Worm (Caenorhabditis elegans) whole organism, mixed stage, embryonic: Measurements from ENCODE around the gene str-227.

Source experiments
- ces-1 ChIP-seq: fragments of 150-350 bp; optimal IDR thresholded peaks from 2 replicates; lab custom pipeline; 2014; ENCODE audit warnings: missing biosample characterization, missing genetic modification reagents, missing genetic modification characterization
- mab-5 ChIP-seq: fragments of 150-350 bp; optimal IDR thresholded peaks from 2 replicates; lab custom pipeline; 2014; ENCODE audit warnings: missing biosample characterization, missing genetic modification characterization
- mls-2 ChIP-seq: sonication (generic microtip); optimal IDR thresholded peaks from 2 replicates; lab custom pipeline; 2016; ENCODE audit warnings: mild to moderate bottlenecking, missing genetic modification characterization, moderate library complexity, missing compliant biosample characterization
- snpc-4 ChIP-seq: fragments of 150-350 bp; optimal IDR thresholded peaks from 2 replicates; lab custom pipeline; 2014; ENCODE audit warnings: missing biosample characterization, missing genetic modification characterization
- unc-62 ChIP-seq: fragments of 150-350 bp; optimal IDR thresholded peaks from 2 replicates; lab custom pipeline; 2014; ENCODE audit warnings: missing biosample characterization, missing genetic modification reagents, missing genetic modification characterization

DNA sequence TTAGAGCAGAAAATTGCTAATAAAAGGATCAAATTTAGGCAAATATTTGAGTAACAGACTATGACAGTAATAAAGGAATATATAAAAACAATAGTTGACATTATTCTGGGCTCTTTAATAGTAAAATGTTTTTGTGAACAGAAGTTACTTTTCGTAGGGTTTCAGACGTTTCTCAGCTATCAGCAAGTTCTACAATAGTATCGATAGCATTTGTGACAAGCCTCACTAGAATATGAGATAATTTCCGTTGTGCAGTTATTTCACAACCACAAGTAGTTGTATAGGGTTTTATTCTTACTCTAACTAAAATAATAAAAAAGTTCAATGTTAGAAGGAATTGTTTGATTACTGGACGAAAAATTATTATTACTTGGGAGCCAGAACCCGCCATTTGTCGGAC lies 28.5 kb downstream of the str-227 start, which contains the start of gene srbc-68:
- TF ChIP-seq snpc-4 (tag; lab: Kevin White, UChicago) (no peak), unc-62 (GFP tag; lab: Kevin White, UChicago) (no peak), ces-1 (GFP tag; lab: Kevin White, UChicago) (no peak), mls-2 (no peak), mab-5 (no peak)
